Worm (Caenorhabditis elegans) whole organism, early embryonic: ENCODE measurements around the gene R02D5.3.

Experiments used
- B0310.2 ChIP-seq: sonication (generic microtip); optimal IDR thresholded peaks from 2 replicates; lab custom pipeline; 2016; ENCODE audit warnings: mild to moderate bottlenecking, missing genetic modification characterization, missing compliant biosample characterization
- F13C5.2 ChIP-seq: sonication (generic microtip); optimal IDR thresholded peaks from 2 replicates; lab custom pipeline; 2017; ENCODE audit warnings: mild to moderate bottlenecking, missing genetic modification characterization, inconsistent platforms, missing compliant biosample characterization
- aly-1 ChIP-seq: sonication (generic microtip); optimal IDR thresholded peaks from 2 replicates; lab custom pipeline; 2016; ENCODE audit warnings: missing genetic modification characterization, missing compliant biosample characterization
- ama-1 ChIP-seq: fragments of 150-350 bp; optimal IDR thresholded peaks from 2 replicates; lab custom pipeline; 2014
- ceh-13 ChIP-seq: fragments of 200-800 bp; sonication (Bioruptor generic); optimal IDR thresholded peaks from 2 replicates; lab custom pipeline; 2018; ENCODE audit warnings: mild to moderate bottlenecking, missing genetic modification characterization, missing compliant biosample characterization
- ceh-36 ChIP-seq: sonication (generic microtip); optimal IDR thresholded peaks from 2 replicates; lab custom pipeline; 2016; ENCODE audit warnings: missing genetic modification characterization, inconsistent platforms, missing compliant biosample characterization
- ets-7 ChIP-seq: sonication (generic microtip); optimal IDR thresholded peaks from 2 replicates; lab custom pipeline; 2016; ENCODE audit warnings: missing genotype, missing genetic modification characterization, missing compliant biosample characterization
- flt-1 ChIP-seq: fragments of 200-800 bp; sonication (Bioruptor generic); IDR thresholded peaks from 2 replicates; pipeline ENCODE4 v1.3.6; 2022; ENCODE audit warnings: missing genetic modification characterization, missing compliant biosample characterization
- hmbx-1 ChIP-seq: sonication (generic microtip); optimal IDR thresholded peaks from 2 replicates; lab custom pipeline; 2016; ENCODE audit warnings: mild to moderate bottlenecking, missing genetic modification characterization, missing compliant biosample characterization
- hmg-4 ChIP-seq: fragments of 200-800 bp; sonication (Bioruptor generic); optimal IDR thresholded peaks from 2 replicates; lab custom pipeline; 2018; ENCODE audit warnings: mild to moderate bottlenecking, missing genetic modification characterization, missing compliant biosample characterization
- hnd-1 ChIP-seq: sonication (generic microtip); optimal IDR thresholded peaks from 2 replicates; lab custom pipeline; 2016; ENCODE audit warnings: missing genetic modification characterization, missing compliant biosample characterization
- pes-1 ChIP-seq: fragments of 200-800 bp; sonication (Bioruptor generic); IDR thresholded peaks from 2 replicates; pipeline ENCODE4 v1.3.6; 2022; ENCODE audit warnings: missing genetic modification reagents, missing genetic modification characterization, missing compliant biosample characterization
- scrt-1 ChIP-seq: fragments of 200-800 bp; sonication (Bioruptor generic); IDR thresholded peaks from 2 replicates; pipeline ENCODE4 v1.3.6; 2022; ENCODE audit warnings: missing genetic modification characterization, missing compliant biosample characterization
- sea-1 ChIP-seq: fragments of 200-800 bp; sonication (Bioruptor generic); conservative IDR thresholded peaks from 2 replicates; pipeline ENCODE4 v1.3.6; 2022; ENCODE audit warnings: missing genetic modification characterization, missing compliant biosample characterization
- tbx-11 ChIP-seq: fragments of 200-800 bp; sonication (Bioruptor generic); IDR thresholded peaks from 2 replicates; pipeline ENCODE4 v1.3.6; 2022; ENCODE audit warnings: missing genetic modification characterization, missing compliant biosample characterization
- tbx-37 ChIP-seq: fragments of 200-800 bp; sonication (Bioruptor generic); conservative IDR thresholded peaks from 2 replicates; pipeline ENCODE4 v1.3.6; 2022; ENCODE audit warnings: missing genetic modification reagents, missing genetic modification characterization, missing compliant biosample characterization
- tra-4 ChIP-seq: sonication (generic microtip); optimal IDR thresholded peaks from 2 replicates; lab custom pipeline; 2017; ENCODE audit warnings: missing genetic modification characterization, missing compliant biosample characterization

The R02D5.3 gene

ce11 chrV:14478979-14479378, 4.0 kb upstream of the R02D5.3 start, which contains the start of gene clec-55:
TSS of gene clec-55 (plus strand) at chrV:14479279.
- TF ChIP-seq scrt-1 (GFP tag; lab: Robert Waterston, UW) (no peak), ets-7 (tag; lab: Kevin White, UChicago) (no peak), hmbx-1 (tag; lab: Kevin White, UChicago) (no peak), ceh-36 (tag; lab: Kevin White, UChicago) (no peak), ama-1 (lab: Kevin White, UChicago) (no peak), tbx-11 (GFP tag; lab: Robert Waterston, UW) (no peak), F13C5.2 (no peak), tbx-37 (GFP tag; lab: Robert Waterston, UW) (no peak), sea-1 (GFP tag; lab: Robert Waterston, UW) (no peak), hnd-1 (tag; lab: Kevin White, UChicago) (no peak), flt-1 (GFP tag; lab: Robert Waterston, UW) (no peak), aly-1 (tag; lab: Kevin White, UChicago) (no peak)

ce11 chrV:14480533-14480932, 2.4 kb upstream of the R02D5.3 start:
- TF ChIP-seq tbx-37 (GFP tag; lab: Robert Waterston, UW) (no peak), tra-4 (tag; lab: Kevin White, UChicago) (no peak), pes-1 (GFP tag; lab: Robert Waterston, UW) (no peak), aly-1 (tag; lab: Kevin White, UChicago) (no peak), ceh-13 (GFP tag; lab: Kevin White, UChicago) (no peak), ets-7 (tag; lab: Kevin White, UChicago) (no peak), tbx-11 (GFP tag; lab: Robert Waterston, UW) (no peak), hmg-4 (no peak), ama-1 (lab: Kevin White, UChicago) (no peak), ceh-36 (tag; lab: Kevin White, UChicago) (no peak), hmbx-1 (tag; lab: Kevin White, UChicago) (no peak), B0310.2 (tag; lab: Kevin White, UChicago) (no peak), scrt-1 (GFP tag; lab: Robert Waterston, UW) (no peak)

ce11 chrV:14481401-14481800, 1.6 kb upstream of the R02D5.3 start, which contains the start of gene R02D5.7:
TSS of gene R02D5.7 (minus strand) at chrV:14481501.
- TF ChIP-seq flt-1 (GFP tag; lab: Robert Waterston, UW) (no peak), tra-4 (tag; lab: Kevin White, UChicago) (no peak), ceh-36 (tag; lab: Kevin White, UChicago) (no peak), ama-1 (lab: Kevin White, UChicago) (no peak), hmbx-1 (tag; lab: Kevin White, UChicago) (no peak), sea-1 (GFP tag; lab: Robert Waterston, UW) (no peak)

ce11 chrV:14481987-14482386, 973 bp upstream of the R02D5.3 start, which contains the start of gene R02D5.10:
TSS of gene R02D5.10 (plus strand) at chrV:14482287.
- TF ChIP-seq tra-4 (tag; lab: Kevin White, UChicago): no peak
- no peak for TF ChIP-seq pes-1 (GFP tag; lab: Robert Waterston, UW)

- no peak for TF ChIP-seq hmg-4
- TF ChIP-seq F13C5.2: no peak
- TF ChIP-seq tbx-37 (GFP tag; lab: Robert Waterston, UW): no peak
- no peak for TF ChIP-seq ceh-13 (GFP tag; lab: Kevin White, UChicago)
- no peak for TF ChIP-seq tra-4 (tag; lab: Kevin White, UChicago)
- no peak for TF ChIP-seq flt-1 (GFP tag; lab: Robert Waterston, UW)
- no peak for TF ChIP-seq tbx-11 (GFP tag; lab: Robert Waterston, UW)
- no peak for TF ChIP-seq ceh-36 (tag; lab: Kevin White, UChicago)
- no peak for TF ChIP-seq scrt-1 (GFP tag; lab: Robert Waterston, UW)
- TF ChIP-seq ama-1 (lab: Kevin White, UChicago): no peak
- TF ChIP-seq sea-1 (GFP tag; lab: Robert Waterston, UW): no peak
- TF ChIP-seq hnd-1 (tag; lab: Kevin White, UChicago): no peak
- TF ChIP-seq hmbx-1 (tag; lab: Kevin White, UChicago): no peak
- no peak for TF ChIP-seq aly-1 (tag; lab: Kevin White, UChicago)
- TF ChIP-seq pes-1 (GFP tag; lab: Robert Waterston, UW): no peak
These were observed 1.6 kb downstream of the R02D5.3 start, which contains the start of gene R02D5.4 for ce11 chrV:14484582-14484981. TSS of gene R02D5.4 (minus strand) at chrV:14484682.

- TF ChIP-seq scrt-1 (GFP tag; lab: Robert Waterston, UW) (no peak), flt-1 (GFP tag; lab: Robert Waterston, UW) (no peak), F13C5.2 (peak; percentile 25)
These were observed 8.1 kb downstream of the R02D5.3 start for ce11 chrV:14491097-14491496.

ce11 chrV:14493665-14494064, 10.7 kb downstream of the R02D5.3 start:
- TF ChIP-seq F13C5.2: no peak

- TF ChIP-seq F13C5.2: no peak
These were observed 12.5 kb downstream of the R02D5.3 start for ce11 chrV:14495493-14495892.

- TF ChIP-seq aly-1 (tag; lab: Kevin White, UChicago) (no peak), ceh-13 (GFP tag; lab: Kevin White, UChicago) (no peak), tbx-11 (GFP tag; lab: Robert Waterston, UW) (no peak), flt-1 (GFP tag; lab: Robert Waterston, UW) (no peak), ama-1 (lab: Kevin White, UChicago) (no peak), tra-4 (tag; lab: Kevin White, UChicago) (no peak), hmbx-1 (tag; lab: Kevin White, UChicago) (no peak), ceh-36 (tag; lab: Kevin White, UChicago) (no peak), hnd-1 (tag; lab: Kevin White, UChicago) (no peak), F13C5.2 (no peak), scrt-1 (GFP tag; lab: Robert Waterston, UW) (no peak), hmg-4 (no peak), ets-7 (tag; lab: Kevin White, UChicago) (no peak), pes-1 (GFP tag; lab: Robert Waterston, UW) (no peak)
These were observed 13.5 kb downstream of the R02D5.3 start for ce11 chrV:14496446-14496845.
